Worm (Caenorhabditis elegans): ENCODE data around the gene clec-33.

DNA sequence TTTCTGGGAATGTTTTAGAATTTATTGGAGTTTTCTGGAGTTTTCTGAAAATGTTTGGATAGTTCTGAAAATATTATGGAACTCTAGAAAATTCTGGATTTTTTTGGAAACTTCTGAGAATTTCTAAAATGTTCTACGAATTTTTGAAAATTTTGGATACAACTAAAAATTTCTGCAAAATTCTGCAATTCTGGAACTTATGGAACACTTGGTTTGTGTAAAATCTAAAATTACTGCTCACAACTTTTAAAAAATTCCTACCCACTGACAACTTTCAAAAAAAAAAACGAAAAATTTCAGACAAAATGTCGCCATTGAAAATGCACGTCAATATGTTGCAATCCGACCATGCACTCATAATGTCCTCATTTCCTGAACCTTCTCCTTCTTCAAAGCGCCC lies 35.0 kb upstream of the clec-33 start, which contains the start of gene nhr-262:
- TF ChIP-seq ceh-13 (GFP tag; optimal IDR thresholded peaks at IDR 0.05) (no peak), hmbx-1 (tag; optimal IDR thresholded peaks at IDR 0.05) (no peak), ama-1 (optimal IDR thresholded peaks at IDR 0.05) (no peak), aly-1 (tag; optimal IDR thresholded peaks at IDR 0.05) (no peak), B0310.2 (tag; optimal IDR thresholded peaks at IDR 0.05) (no peak), F13C5.2 (tag; optimal IDR thresholded peaks at IDR 0.05) (no peak), tbx-37 (GFP tag; conservative IDR thresholded peaks at IDR 0.05) (no peak), hmg-4 (GFP tag; optimal IDR thresholded peaks at IDR 0.05) (no peak), ets-7 (tag; optimal IDR thresholded peaks at IDR 0.05) (no peak), flt-1 (GFP tag; IDR thresholded peaks at IDR 0.05) (no peak)
